Worm (Caenorhabditis elegans): ENCODE data around the gene T05A8.11.

- TF ChIP-seq sea-1 (GFP tag; conservative IDR thresholded peaks at IDR 0.05) (no peak), ama-1 (optimal IDR thresholded peaks at IDR 0.05) (no peak), ets-7 (tag; optimal IDR thresholded peaks at IDR 0.05) (no peak), ceh-13 (GFP tag; optimal IDR thresholded peaks at IDR 0.05) (no peak), flt-1 (GFP tag; IDR thresholded peaks at IDR 0.05) (no peak), scrt-1 (GFP tag; IDR thresholded peaks at IDR 0.05) (no peak), aly-1 (tag; optimal IDR thresholded peaks at IDR 0.05) (no peak), tbx-11 (GFP tag; IDR thresholded peaks at IDR 0.05) (no peak), hmg-4 (GFP tag; optimal IDR thresholded peaks at IDR 0.05) (no peak), ceh-36 (tag; optimal IDR thresholded peaks at IDR 0.05) (no peak)
These were observed 41.3 kb downstream of the T05A8.11 start, which contains the start of gene ceh-87 for ce11 chrII:2684208-2684607.

All from whole organism, early embryonic.